Worm (Caenorhabditis elegans) whole organism, early embryonic: ENCODE measurements around the gene jmjd-3.2.

Experiments
- ets-7 ChIP-seq: sonication (generic microtip); optimal IDR thresholded peaks from 2 replicates; lab custom pipeline; 2016; ENCODE audit warnings: missing genotype, missing genetic modification characterization, missing compliant biosample characterization
- sea-1 ChIP-seq: fragments of 200-800 bp; sonication (Bioruptor generic); conservative IDR thresholded peaks from 2 replicates; pipeline ENCODE4 v1.3.6; 2022; ENCODE audit warnings: missing genetic modification characterization, missing compliant biosample characterization

- no peak for TF ChIP-seq ets-7 (tag; lab: Kevin White, UChicago)
- no peak for TF ChIP-seq sea-1 (GFP tag; lab: Robert Waterston, UW)
These were observed 47.8 kb downstream of the jmjd-3.2 start, which contains the start of gene ztf-14 for ce11 chrX:14495785-14496184.
